Worm (Caenorhabditis elegans): ENCODE data around the gene twk-8.

ce11 chrIV:9093932-9094331 is 11.8 kb downstream of the twk-8 start, which contains the start of gene lpl-1:
- TF ChIP-seq nhr-12 (tag; optimal IDR thresholded peaks at IDR 0.05) = no peak
- TF ChIP-seq skn-1 (tag; optimal IDR thresholded peaks at IDR 0.05) = no peak
- TF ChIP-seq fkh-10 (GFP tag; optimal IDR thresholded peaks at IDR 0.05) = no peak
- no peak for TF ChIP-seq R02D3.7 (tag; optimal IDR thresholded peaks at IDR 0.05)
- no peak for TF ChIP-seq ama-1 (optimal IDR thresholded peaks at IDR 0.05)
- TF ChIP-seq snpc-4 (tag; optimal IDR thresholded peaks at IDR 0.05) = no peak
- TF ChIP-seq unc-39 (tag; optimal IDR thresholded peaks at IDR 0.05) = no peak
- no peak for TF ChIP-seq elt-1 (tag; optimal IDR thresholded peaks at IDR 0.05)
